Fruit fly (Drosophila melanogaster): ENCODE data around the gene Nep1.

Nep1 gene

dm6 chrX:6081296-6081695 is 9.7 kb upstream of the Nep1 start, which contains the start of gene CG4660:
CG4660 (minus strand) TSS chrX:6081372.
- no peak for TF ChIP-seq noc (tag; optimal IDR thresholded peaks at IDR 0.05)

dm6 chrX:6089679-6090460 is 1.1 kb upstream of the Nep1 start, which contains the start of gene raptor:
raptor (minus strand) TSS chrX:6090201.
- TF ChIP-seq noc (tag; optimal IDR thresholded peaks at IDR 0.05) = no peak

dm6 chrX:6092235-6092634 is 1.2 kb downstream of the Nep1 start:
- no peak for TF ChIP-seq noc (tag; optimal IDR thresholded peaks at IDR 0.05)

dm6 chrX:6094078-6094477 is 3.1 kb downstream of the Nep1 start:
- TF ChIP-seq noc (tag; optimal IDR thresholded peaks at IDR 0.05) = no peak

- TF ChIP-seq noc (tag; optimal IDR thresholded peaks at IDR 0.05) = no peak
These were observed 3.6 kb downstream of the Nep1 start for dm6 chrX:6094599-6094998.

- TF ChIP-seq noc (tag; optimal IDR thresholded peaks at IDR 0.05) = peak; percentile 23
These were observed 6.6 kb downstream of the Nep1 start for dm6 chrX:6097578-6097977.

- no peak for TF ChIP-seq noc (tag; optimal IDR thresholded peaks at IDR 0.05)
These were observed 13.7 kb downstream of the Nep1 start for dm6 chrX:6104724-6105123.

- no peak for TF ChIP-seq noc (tag; optimal IDR thresholded peaks at IDR 0.05)
These were observed 18.9 kb downstream of the Nep1 start for dm6 chrX:6109872-6110271.

dm6 chrX:6151919-6152318 is 60.9 kb downstream of the Nep1 start:
- no peak for TF ChIP-seq noc (tag; optimal IDR thresholded peaks at IDR 0.05)

Data from whole organism, larva.